Worm (Caenorhabditis elegans) whole organism, late embryonic: ENCODE measurements around the gene F20H11.1.

Experiments
- C38D4.7 ChIP-seq: fragments of 200-800 bp; sonication (Bioruptor generic); optimal IDR thresholded peaks from 2 replicates; lab custom pipeline; 2018; ENCODE audit warnings: mild to moderate bottlenecking, missing genetic modification characterization, moderate library complexity, missing compliant biosample characterization
- K09A11.1 ChIP-seq: sonication (generic microtip); optimal IDR thresholded peaks from 2 replicates; lab custom pipeline; 2017; ENCODE audit warnings: antibody characterized with exemption, mild to moderate bottlenecking, missing genetic modification characterization, missing compliant biosample characterization; ENCODE audit not compliant: insufficient read depth
- T23F11.4 ChIP-seq: fragments of 200-800 bp; sonication (Bioruptor generic); optimal IDR thresholded peaks from 2 replicates; lab custom pipeline; 2018; ENCODE audit warnings: mild to moderate bottlenecking, missing genetic modification characterization, missing compliant biosample characterization
- ama-1 ChIP-seq: fragments of 150-350 bp; optimal IDR thresholded peaks from 2 replicates; lab custom pipeline; 2014
- ceh-14 ChIP-seq: sonication (generic microtip); optimal IDR thresholded peaks from 2 replicates; lab custom pipeline; 2016; ENCODE audit warnings: missing genotype, missing genetic modification characterization, missing compliant biosample characterization
- ceh-18 ChIP-seq: sonication (generic microtip); optimal IDR thresholded peaks from 2 replicates; lab custom pipeline; 2016; ENCODE audit warnings: missing genetic modification characterization, missing compliant biosample characterization
- ceh-19 ChIP-seq: fragments of 200-800 bp; sonication (Bioruptor generic); optimal IDR thresholded peaks from 2 replicates; lab custom pipeline; 2018; ENCODE audit warnings: mild to moderate bottlenecking, missing genetic modification characterization, missing compliant biosample characterization
- ceh-2 ChIP-seq: sonication (generic microtip); optimal IDR thresholded peaks from 2 replicates; lab custom pipeline; 2016; ENCODE audit warnings: missing genotype, missing genetic modification characterization, missing compliant biosample characterization
- ceh-24 ChIP-seq: sonication (generic microtip); optimal IDR thresholded peaks from 2 replicates; lab custom pipeline; 2016; ENCODE audit warnings: mild to moderate bottlenecking, missing genetic modification characterization, missing compliant biosample characterization
- ceh-30 ChIP-seq: fragments of 150-350 bp; optimal IDR thresholded peaks from 2 replicates; lab custom pipeline; 2014; ENCODE audit warnings: missing biosample characterization, missing genetic modification characterization
- ceh-34 ChIP-seq: sonication (generic microtip); optimal IDR thresholded peaks from 2 replicates; lab custom pipeline; 2016; ENCODE audit warnings: mild to moderate bottlenecking, missing genetic modification characterization, missing compliant biosample characterization
- ceh-48 ChIP-seq: sonication (generic microtip); optimal IDR thresholded peaks from 2 replicates; lab custom pipeline; 2016; ENCODE audit warnings: missing genetic modification characterization, inconsistent platforms, missing compliant biosample characterization
- ceh-6 ChIP-seq: fragments of 200-800 bp; sonication (Bioruptor generic); optimal IDR thresholded peaks from 2 replicates; lab custom pipeline; 2018; ENCODE audit warnings: mild to moderate bottlenecking, missing genetic modification characterization, missing compliant biosample characterization
- che-1 ChIP-seq: sonication (generic microtip); optimal IDR thresholded peaks from 2 replicates; lab custom pipeline; 2016; ENCODE audit warnings: mild to moderate bottlenecking, missing genetic modification characterization, missing compliant biosample characterization
- dve-1 ChIP-seq: sonication (generic microtip); optimal IDR thresholded peaks from 2 replicates; lab custom pipeline; 2017; ENCODE audit warnings: antibody characterized with exemption, mild to moderate bottlenecking, missing genetic modification characterization, missing compliant biosample characterization
- eyg-1 ChIP-seq: sonication (generic microtip); optimal IDR thresholded peaks from 2 replicates; lab custom pipeline; 2016; ENCODE audit warnings: missing genotype, missing genetic modification characterization, missing compliant biosample characterization
- fax-1 ChIP-seq: sonication (generic microtip); optimal IDR thresholded peaks from 2 replicates; lab custom pipeline; 2016; ENCODE audit warnings: missing genotype, missing genetic modification characterization, missing compliant biosample characterization
- hlh-30 ChIP-seq: sonication (generic microtip); optimal IDR thresholded peaks from 2 replicates; lab custom pipeline; 2017; ENCODE audit warnings: antibody characterized with exemption, missing genetic modification characterization, missing compliant biosample characterization; ENCODE audit not compliant: insufficient read depth
- hlh-8 ChIP-seq: sonication (generic microtip); optimal IDR thresholded peaks from 2 replicates; lab custom pipeline; 2016; ENCODE audit warnings: missing genotype, missing genetic modification characterization, missing compliant biosample characterization
- lim-6 ChIP-seq: sonication (generic microtip); optimal IDR thresholded peaks from 2 replicates; lab custom pipeline; 2016; ENCODE audit warnings: missing genetic modification characterization, missing compliant biosample characterization
- madf-2 ChIP-seq: sonication (generic microtip); optimal IDR thresholded peaks from 2 replicates; lab custom pipeline; 2017; ENCODE audit warnings: missing genetic modification characterization, missing compliant biosample characterization
- nfya-1 ChIP-seq: sonication (generic microtip); optimal IDR thresholded peaks from 2 replicates; lab custom pipeline; 2017; ENCODE audit warnings: missing genetic modification characterization, mild to moderate bottlenecking, missing compliant biosample characterization, antibody characterized with exemption, moderate library complexity
- nhr-232 ChIP-seq: sonication (generic microtip); optimal IDR thresholded peaks from 2 replicates; lab custom pipeline; 2016; ENCODE audit warnings: missing genetic modification characterization, missing compliant biosample characterization
- npax-4 ChIP-seq: sonication (generic microtip); optimal IDR thresholded peaks from 2 replicates; lab custom pipeline; 2016; ENCODE audit warnings: missing genetic modification characterization, missing compliant biosample characterization
- odd-2 ChIP-seq: sonication (generic microtip); optimal IDR thresholded peaks from 2 replicates; lab custom pipeline; 2017; ENCODE audit warnings: antibody characterized with exemption, mild to moderate bottlenecking, missing genetic modification characterization, missing compliant biosample characterization
- pag-3 ChIP-seq: sonication (generic microtip); optimal IDR thresholded peaks from 2 replicates; lab custom pipeline; 2016; ENCODE audit warnings: missing compliant biosample characterization, missing genetic modification characterization, borderline replicate concordance
- pax-1 ChIP-seq: fragments of 150-350 bp; optimal IDR thresholded peaks from 2 replicates; lab custom pipeline; 2014; ENCODE audit warnings: missing biosample characterization, missing genetic modification characterization
- pha-2 ChIP-seq: sonication (generic microtip); optimal IDR thresholded peaks from 2 replicates; lab custom pipeline; 2017; ENCODE audit warnings: mild to moderate bottlenecking, missing genetic modification characterization, missing compliant biosample characterization
- pros-1 ChIP-seq: fragments of 150-350 bp; optimal IDR thresholded peaks from 2 replicates; lab custom pipeline; 2014; ENCODE audit warnings: missing biosample characterization, missing genetic modification reagents, missing genetic modification characterization
- rnt-1 ChIP-seq: sonication (generic microtip); optimal IDR thresholded peaks from 2 replicates; lab custom pipeline; 2016; ENCODE audit warnings: missing genetic modification characterization, missing compliant biosample characterization
- sox-2 ChIP-seq: fragments of 200-800 bp; sonication (Bioruptor generic); IDR thresholded peaks from 2 replicates; pipeline ENCODE4 v1.3.6; 2022; ENCODE audit warnings: missing genetic modification reagents, missing genetic modification characterization, missing compliant biosample characterization
- tbx-2 ChIP-seq: sonication (generic microtip); optimal IDR thresholded peaks from 2 replicates; lab custom pipeline; 2016; ENCODE audit warnings: missing genetic modification characterization, missing compliant biosample characterization
- tbx-7 ChIP-seq: sonication (generic microtip); optimal IDR thresholded peaks from 2 replicates; lab custom pipeline; 2016; ENCODE audit warnings: missing genotype, missing genetic modification characterization, missing compliant biosample characterization
- unc-3 ChIP-seq, 2 experiments: fragments of 200-800 bp in 1 of 2; sonication (Bioruptor generic) in 1 of 2; sonication (generic microtip) in 1 of 2; conservative IDR thresholded peaks in 1 of 2; optimal IDR thresholded peaks in 1 of 2; 2 replicates each; pipeline versions ENCODE4 v1.3.6 to Lab custom; 2016 to 2022; ENCODE audit warnings: missing compliant biosample characterization in 2 of 2, missing genetic modification characterization in 2 of 2, missing genetic modification reagents in 1 of 2
- unc-42 ChIP-seq: sonication (generic microtip); optimal IDR thresholded peaks from 2 replicates; lab custom pipeline; 2016; ENCODE audit warnings: missing genotype, missing genetic modification characterization, missing compliant biosample characterization
- unc-55 ChIP-seq: sonication (generic microtip); optimal IDR thresholded peaks from 2 replicates; lab custom pipeline; 2017; ENCODE audit warnings: missing biosample characterization, missing genetic modification reagents, missing genetic modification characterization
- unc-86 ChIP-seq: sonication (generic microtip); optimal IDR thresholded peaks from 2 replicates; lab custom pipeline; 2016; ENCODE audit warnings: missing genetic modification characterization, missing compliant biosample characterization
- ztf-16 ChIP-seq: sonication (generic microtip); optimal IDR thresholded peaks from 2 replicates; lab custom pipeline; 2017; ENCODE audit warnings: missing genetic modification characterization, missing compliant biosample characterization

F20H11.1 gene

DNA sequence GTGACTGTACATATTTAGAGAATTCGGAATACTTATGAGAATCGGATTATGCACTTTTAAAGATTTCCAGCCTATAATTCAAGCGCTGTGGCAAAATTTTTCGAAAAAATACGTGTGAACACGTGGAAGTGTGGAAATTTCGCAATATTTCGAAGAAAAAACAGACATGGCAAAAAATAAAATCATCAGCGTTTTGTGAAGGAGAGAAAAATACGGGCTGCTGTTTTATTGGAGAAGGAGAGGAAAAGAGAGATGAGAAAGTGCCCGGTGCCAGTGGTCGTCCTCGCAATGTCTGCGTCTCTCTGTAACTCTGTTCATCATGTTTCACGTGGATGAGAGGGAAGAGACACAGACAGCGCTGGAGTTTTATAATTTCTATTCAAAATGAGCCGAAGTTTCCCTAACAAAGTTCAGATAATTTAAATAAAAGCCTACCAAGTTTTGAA, 14.1 kb upstream of the F20H11.1 start (continued):
- TF ChIP-seq ceh-34 (tag; lab: Kevin White, UChicago) (no peak), hlh-8 (no peak), hlh-30 (peak; percentile 61), C38D4.7 (no peak), unc-55 (GFP tag; lab: Kevin White, UChicago) (peak; percentile 80)

DNA sequence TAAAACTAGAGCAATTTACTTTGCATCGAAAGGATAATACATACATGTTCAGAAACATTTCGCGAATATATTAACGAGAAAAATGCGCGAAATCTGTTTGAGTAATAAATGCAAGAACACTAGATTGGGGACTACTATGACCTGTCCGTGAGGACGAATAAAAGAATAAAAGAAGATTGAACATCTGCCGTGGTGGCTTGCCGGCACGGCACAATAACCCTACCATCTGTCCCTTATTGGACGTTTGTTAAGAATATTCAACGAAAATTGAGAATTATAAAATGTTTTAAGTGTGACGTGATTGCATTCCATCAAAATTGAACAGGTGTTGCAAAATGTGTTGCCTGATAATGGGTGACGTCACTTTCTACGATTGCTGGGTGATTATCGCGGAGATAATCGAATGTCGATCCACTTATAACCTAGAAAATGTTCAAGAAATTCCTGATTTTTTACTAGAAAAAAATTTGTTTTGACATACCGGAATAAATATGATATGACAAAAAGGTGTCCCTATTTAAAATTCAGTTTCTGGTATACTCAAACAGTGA, 13.5 kb upstream of the F20H11.1 start:
- TF ChIP-seq ceh-48 (tag; lab: Kevin White, UChicago) (no peak), nfya-1 (tag; lab: Kevin White, UChicago) (peak; percentile 8), nhr-232 (tag; lab: Kevin White, UChicago) (no peak), pha-2 (no peak), hlh-30 (no peak), sox-2 (GFP tag; lab: Robert Waterston, UW) (peak; percentile 4; the same call in 1 of the 2 replicates), unc-55 (GFP tag; lab: Kevin White, UChicago) (peak; percentile 46)

DNA sequence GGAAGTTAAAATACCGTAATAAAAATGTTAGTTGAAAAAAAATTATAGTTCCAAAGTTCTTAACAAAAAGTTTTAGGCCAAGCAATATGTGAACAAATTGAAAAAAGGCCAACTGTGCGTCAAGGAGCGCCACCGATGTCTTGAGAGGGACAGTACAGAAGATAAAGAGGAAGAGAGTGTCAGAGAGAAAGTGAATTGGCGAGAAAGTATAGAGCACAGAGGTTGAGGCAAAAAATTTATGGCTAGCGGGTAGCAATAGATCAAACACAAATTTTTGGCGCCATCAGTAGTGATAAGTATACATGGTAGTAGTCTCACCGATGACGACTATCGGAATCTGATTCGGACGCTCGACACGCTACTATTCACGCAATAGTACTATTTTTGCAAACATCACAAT, 12.3 kb upstream of the F20H11.1 start:
- TF ChIP-seq dve-1 (tag; lab: Kevin White, UChicago) (no peak), unc-3 (GFP tag; conservative IDR thresholded peaks at IDR 0.05; lab: Robert Waterston, UW) (no peak), unc-3 (tag; optimal IDR thresholded peaks at IDR 0.05; lab: Kevin White, UChicago) (no peak), tbx-7 (tag; lab: Kevin White, UChicago) (no peak), ceh-14 (no peak), K09A11.1 (tag; lab: Kevin White, UChicago) (no peak), fax-1 (tag; lab: Kevin White, UChicago) (no peak), ceh-6 (GFP tag; lab: Kevin White, UChicago) (no peak), eyg-1 (tag; lab: Kevin White, UChicago) (no peak), ztf-16 (no peak)
- TF ChIP-seq, all 69 proteins: peak for 0

DNA sequence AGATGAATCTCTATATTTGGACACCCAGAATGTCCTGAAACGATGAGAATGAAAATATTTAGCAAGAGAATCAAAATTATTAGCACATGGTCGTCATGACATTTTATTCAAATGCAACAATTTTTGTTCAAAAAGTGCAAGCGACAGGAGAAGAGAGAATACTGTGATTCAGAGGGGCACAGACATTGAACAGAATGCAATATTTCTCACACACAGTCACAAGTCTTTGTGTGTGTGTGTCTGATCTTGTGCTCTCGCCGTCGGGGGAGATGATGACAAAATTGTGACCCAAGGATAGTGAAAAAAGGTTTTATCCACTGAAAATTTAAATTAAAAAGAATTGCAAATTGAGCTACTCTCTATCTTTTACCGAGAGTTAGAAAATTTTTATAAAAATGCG, 11.2 kb upstream of the F20H11.1 start:
- TF ChIP-seq tbx-2 (tag; lab: Kevin White, UChicago) (no peak), che-1 (tag; lab: Kevin White, UChicago) (no peak)

DNA sequence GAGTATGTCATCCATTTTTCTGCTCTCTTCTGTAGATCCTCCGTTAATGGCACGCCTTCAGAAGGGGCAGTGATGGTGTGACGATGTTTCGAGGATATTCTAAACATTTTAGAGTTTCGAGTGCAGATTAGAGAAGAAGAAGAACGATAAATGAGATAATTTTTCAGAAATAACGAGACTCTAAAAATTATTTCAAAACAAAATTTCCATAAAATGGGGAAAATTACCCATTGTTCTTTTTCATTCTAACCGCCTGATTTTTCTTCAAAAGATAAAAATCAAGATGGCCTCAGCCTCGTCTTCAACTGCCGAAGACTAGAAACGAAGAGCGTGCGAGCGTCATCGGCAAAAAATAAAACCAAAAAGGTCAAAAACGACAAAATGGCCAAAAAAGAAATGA, 9.1 kb upstream of the F20H11.1 start, which contains the start of gene let-765:
let-765 (minus strand) TSS at position 101 of the 400 bp plus-strand sequence.
- no peak for TF ChIP-seq rnt-1 (tag; lab: Kevin White, UChicago)
- TF ChIP-seq npax-4 (tag; lab: Kevin White, UChicago), result no peak
- no peak for TF ChIP-seq ceh-14
- TF ChIP-seq pha-2, result no peak
- no peak for TF ChIP-seq ceh-2 (tag; lab: Kevin White, UChicago)
- no peak for TF ChIP-seq dve-1 (tag; lab: Kevin White, UChicago)
- no peak for TF ChIP-seq ceh-24 (tag; lab: Kevin White, UChicago)
- TF ChIP-seq lim-6, result no peak
- no peak for TF ChIP-seq T23F11.4
- no peak for TF ChIP-seq eyg-1 (tag; lab: Kevin White, UChicago)
- no peak for TF ChIP-seq pag-3 (tag; lab: Kevin White, UChicago)
- TF ChIP-seq hlh-8, result no peak
- no peak for TF ChIP-seq ceh-30
- TF ChIP-seq ceh-18 (tag; lab: Kevin White, UChicago), result no peak
- TF ChIP-seq, all 69 proteins: peak for 0

DNA sequence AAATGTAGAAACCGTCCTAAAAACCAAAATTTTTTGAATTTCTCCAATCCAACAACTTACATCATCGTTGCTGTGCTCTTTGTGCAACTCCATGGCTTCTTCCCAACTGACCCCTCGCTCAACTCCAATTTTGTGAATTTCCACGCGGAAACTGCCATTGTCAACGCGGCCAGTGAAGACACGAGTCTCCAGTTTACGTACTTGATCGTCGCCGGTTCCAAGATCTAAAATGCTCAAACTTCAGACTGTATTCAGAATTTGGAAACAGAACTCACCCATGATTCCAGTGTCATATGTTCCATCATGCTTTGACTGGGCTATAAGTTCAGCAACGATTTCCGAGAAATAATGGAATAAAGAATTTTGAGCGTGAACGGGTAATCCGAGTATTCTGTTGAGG, 2.1 kb upstream of the F20H11.1 start:
- TF ChIP-seq che-1 (tag; lab: Kevin White, UChicago) (no peak), odd-2 (tag; lab: Kevin White, UChicago) (no peak), eyg-1 (tag; lab: Kevin White, UChicago) (no peak), unc-86 (tag; lab: Kevin White, UChicago) (no peak), pros-1 (no peak), pha-2 (no peak), unc-55 (GFP tag; lab: Kevin White, UChicago) (no peak), ama-1 (lab: Kevin White, UChicago) (no peak), unc-42 (tag; lab: Kevin White, UChicago) (no peak), ceh-24 (tag; lab: Kevin White, UChicago) (no peak), ceh-19 (GFP tag; lab: Kevin White, UChicago) (no peak), ceh-48 (tag; lab: Kevin White, UChicago) (no peak), pag-3 (tag; lab: Kevin White, UChicago) (no peak), madf-2 (tag; lab: Kevin White, UChicago) (no peak), sox-2 (GFP tag; lab: Robert Waterston, UW) (no peak), pax-1 (no peak)
